Worm (Caenorhabditis elegans): ENCODE data around the gene F07C4.10.

ce11 chrV:7635469-7635868, 4.2 kb downstream of the F07C4.10 start, which contains the start of gene srd-29:
- TF ChIP-seq elt-2 (tag; optimal IDR thresholded peaks at IDR 0.05) = no peak
- TF ChIP-seq swsn-7 (tag; optimal IDR thresholded peaks at IDR 0.05) = no peak
- TF ChIP-seq snpc-4 (tag; optimal IDR thresholded peaks at IDR 0.05) = no peak
- TF ChIP-seq ama-1 (optimal IDR thresholded peaks at IDR 0.05) = no peak
- TF ChIP-seq sptf-1 (tag; optimal IDR thresholded peaks at IDR 0.05) = no peak
- TF ChIP-seq fos-1 (tag; optimal IDR thresholded peaks at IDR 0.05) = no peak
- no peak for TF ChIP-seq rnt-1 (tag; optimal IDR thresholded peaks at IDR 0.05)
- TF ChIP-seq lin-13 (GFP tag; optimal IDR thresholded peaks at IDR 0.05) = no peak
- no peak for TF ChIP-seq pag-3 (tag; optimal IDR thresholded peaks at IDR 0.05; ENCODE audit: borderline replicate concordance, insufficient read depth)
- TF ChIP-seq lsy-2 (tag; optimal IDR thresholded peaks at IDR 0.05) = no peak
- no peak for TF ChIP-seq mef-2 (tag; optimal IDR thresholded peaks at IDR 0.05)
- TF ChIP-seq egl-27 (tag; optimal IDR thresholded peaks at IDR 0.05) = no peak
- TF ChIP-seq nhr-237 (tag; optimal IDR thresholded peaks at IDR 0.05) = no peak
